Worm (Caenorhabditis elegans): ENCODE measurements around the gene srw-130.

The srw-130 gene

DNA sequence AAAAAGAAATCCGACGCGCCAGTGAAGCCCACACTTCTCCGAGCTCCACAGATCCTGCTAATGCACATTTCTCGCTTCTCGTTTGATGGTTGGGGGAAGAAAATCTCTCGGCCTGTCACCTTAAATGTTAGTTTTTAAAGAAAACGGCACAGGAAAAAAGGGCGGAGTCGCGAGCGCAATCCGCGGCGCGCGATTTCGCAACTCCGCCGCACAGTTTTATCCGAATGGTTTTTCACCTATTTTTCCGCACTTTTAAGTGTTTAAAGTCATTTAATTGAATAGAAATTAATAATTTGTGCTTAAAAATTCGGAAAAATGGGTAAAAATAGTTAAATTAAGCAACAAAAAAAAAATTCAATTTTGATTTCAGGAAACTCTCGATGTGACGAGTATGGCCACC lies 38.9 kb upstream of the srw-130 start:
- TF ChIP-seq nhr-85 (tag) (peak; percentile 36), skn-1 (tag; optimal IDR thresholded peaks at IDR 0.05) (no peak), lin-35 (GFP tag; optimal IDR thresholded peaks at IDR 0.05) (peak; percentile 13 to 20), nhr-19 (GFP tag; conservative IDR thresholded peaks at IDR 0.05) (peak; percentile 38), swsn-7 (tag; optimal IDR thresholded peaks at IDR 0.05) (peak; percentile 47), elt-2 (tag; optimal IDR thresholded peaks at IDR 0.05) (no peak), fkh-8 (tag; optimal IDR thresholded peaks at IDR 0.05) (no peak), C16A3.4 (tag; optimal IDR thresholded peaks at IDR 0.05) (peak; percentile 14), lin-14 (GFP tag; optimal IDR thresholded peaks at IDR 0.05) (peak; percentile 21), nhr-20 (tag; optimal IDR thresholded peaks at IDR 0.05) (peak; percentile 29), ceh-82 (tag; optimal IDR thresholded peaks at IDR 0.05) (peak in 2 of 3 experiments; percentile 14 to 21), ceh-88 (GFP tag; IDR thresholded peaks at IDR 0.05) (no peak), sup-37 (GFP tag; optimal IDR thresholded peaks at IDR 0.05) (no peak), tbx-2 (tag; optimal IDR thresholded peaks at IDR 0.05) (peak; percentile 12), xbp-1 (tag; optimal IDR thresholded peaks at IDR 0.05) (peak; percentile 32), unc-130 (tag; optimal IDR thresholded peaks at IDR 0.05) (peak; percentile 20), vab-15 (tag; optimal IDR thresholded peaks at IDR 0.05) (no peak), fos-1 (tag; optimal IDR thresholded peaks at IDR 0.05) (no peak), nhr-71 (tag; optimal IDR thresholded peaks at IDR 0.05) (peak; percentile 48), dpl-1 (GFP tag; optimal IDR thresholded peaks at IDR 0.05) (peak; percentile 10 to 16 (median 15)), unc-62 (GFP tag; optimal IDR thresholded peaks at IDR 0.05) (no peak), efl-1 (optimal IDR thresholded peaks at IDR 0.05) (peak in 1 of 2 experiments; percentile 34), efl-1 (GFP tag; optimal IDR thresholded peaks at IDR 0.05 in 1 of 2) (peak in 1 of 2 experiments; percentile 88), rnt-1 (tag; optimal IDR thresholded peaks at IDR 0.05) (peak; percentile 30), dsc-1 (tag; optimal IDR thresholded peaks at IDR 0.05) (peak; percentile 6), lsy-2 (tag; optimal IDR thresholded peaks at IDR 0.05) (peak; percentile 19 to 38), snu-23 (GFP tag; optimal IDR thresholded peaks at IDR 0.05) (peak; percentile 21), zip-4 (GFP tag; optimal IDR thresholded peaks at IDR 0.05) (peak; percentile 1)

DNA sequence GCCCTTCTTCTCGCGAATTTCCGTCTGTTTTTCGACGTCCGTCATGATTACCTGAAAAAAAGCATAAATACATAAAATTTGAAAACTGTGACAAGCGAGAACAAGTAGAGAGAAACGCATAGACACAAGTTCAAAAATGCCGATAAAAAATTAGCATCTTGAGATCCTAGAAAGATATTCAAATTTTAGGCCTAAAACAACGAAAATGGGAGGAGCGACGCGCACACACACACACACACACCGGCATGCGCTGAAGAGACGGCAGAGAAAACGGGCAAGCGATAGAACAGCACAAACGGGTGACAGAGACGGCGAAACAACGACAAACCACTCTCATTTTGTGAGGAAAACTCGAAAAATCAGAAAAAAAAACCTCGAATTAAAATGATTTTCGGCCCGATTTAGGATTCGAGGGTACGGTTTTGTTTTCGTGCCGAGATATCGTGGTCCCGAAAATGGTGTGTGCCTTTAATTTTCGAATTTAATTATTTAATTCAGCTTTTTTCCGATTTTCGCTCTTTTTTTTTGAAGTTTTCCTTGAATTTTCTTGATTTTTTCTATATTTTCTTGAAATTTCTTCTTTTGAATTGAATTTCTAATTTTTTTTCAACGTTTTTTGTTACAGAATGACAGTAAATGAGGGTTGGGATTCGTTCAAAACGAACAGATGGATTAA lies 37.5 kb upstream of the srw-130 start, which contains the start of the genes rpl-11.1 and T22F3.2:
rpl-11.1 (minus strand) TSS at position 51 of the 676 bp plus-strand sequence.
T22F3.2 (plus strand) TSS at position 626 of the 676 bp plus-strand sequence.
- peak in 1 of 2 experiments; percentile 35 for TF ChIP-seq lin-35 (GFP tag; optimal IDR thresholded peaks at IDR 0.05)
- TF ChIP-seq lin-14 (GFP tag; optimal IDR thresholded peaks at IDR 0.05) = peak; percentile 32
- TF ChIP-seq lir-3 (tag; optimal IDR thresholded peaks at IDR 0.05; ENCODE audit: poor library complexity) = no peak
- TF ChIP-seq efl-1 (optimal IDR thresholded peaks at IDR 0.05) = peak; percentile 31 to 55
- TF ChIP-seq efl-1 (GFP tag; optimal IDR thresholded peaks at IDR 0.05 in 1 of 2) = peak in 1 of 2 experiments; percentile 33
- peak in 1 of 2 experiments; percentile 30 for TF ChIP-seq lsy-2 (tag; optimal IDR thresholded peaks at IDR 0.05)
- peak in 1 of 6 experiments; percentile 7 for TF ChIP-seq elt-3 (tag; optimal IDR thresholded peaks at IDR 0.05)
- peak in 1 of 3 experiments; percentile 35 for TF ChIP-seq ceh-82 (tag; optimal IDR thresholded peaks at IDR 0.05)
- TF ChIP-seq mdl-1 (tag; optimal IDR thresholded peaks at IDR 0.05) = peak in 1 of 2 experiments; percentile 26
- no peak for TF ChIP-seq hlh-4 (tag; optimal IDR thresholded peaks at IDR 0.05)
- no peak for TF ChIP-seq fkh-8 (tag; optimal IDR thresholded peaks at IDR 0.05)
- no peak for TF ChIP-seq hpl-2 (GFP tag; optimal IDR thresholded peaks at IDR 0.05)
- peak in 1 of 3 experiments; percentile 26 for TF ChIP-seq dpl-1 (GFP tag; optimal IDR thresholded peaks at IDR 0.05)
- TF ChIP-seq nhr-85 (tag) = peak; percentile 58
- TF ChIP-seq rnt-1 (tag; optimal IDR thresholded peaks at IDR 0.05) = peak; percentile 43

DNA sequence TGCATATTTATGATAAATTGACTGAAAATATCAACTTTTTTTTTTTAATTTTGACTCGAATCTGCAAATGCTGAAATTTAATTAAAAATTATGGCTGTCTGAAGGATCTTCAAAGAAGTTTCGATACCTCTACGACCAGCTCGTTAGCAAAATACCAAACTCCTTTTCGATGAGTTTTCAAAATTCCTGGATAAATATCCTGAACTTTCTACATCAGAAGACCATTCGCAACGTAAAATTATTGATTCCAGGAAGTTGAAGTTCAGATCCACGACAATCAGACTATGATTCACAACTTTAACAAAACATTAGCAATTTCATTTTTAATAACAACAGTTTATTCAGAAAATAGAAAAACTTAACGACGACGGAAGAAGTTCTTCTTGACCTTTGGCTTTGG lies 36.3 kb upstream of the srw-130 start:
- TF ChIP-seq nhr-12 (tag; optimal IDR thresholded peaks at IDR 0.05) (no peak), nhr-77 (tag; optimal IDR thresholded peaks at IDR 0.05) (no peak), aly-2 (tag; optimal IDR thresholded peaks at IDR 0.05) (peak; percentile 3)

Measured in whole organism, L1 larva.